Fruit fly (Drosophila melanogaster): ENCODE measurements around the gene Tektin-C.
A peak's percentile ranks its signal among the peaks of the same experiment; 100 is the strongest.

Gene Tektin-C

DNA sequence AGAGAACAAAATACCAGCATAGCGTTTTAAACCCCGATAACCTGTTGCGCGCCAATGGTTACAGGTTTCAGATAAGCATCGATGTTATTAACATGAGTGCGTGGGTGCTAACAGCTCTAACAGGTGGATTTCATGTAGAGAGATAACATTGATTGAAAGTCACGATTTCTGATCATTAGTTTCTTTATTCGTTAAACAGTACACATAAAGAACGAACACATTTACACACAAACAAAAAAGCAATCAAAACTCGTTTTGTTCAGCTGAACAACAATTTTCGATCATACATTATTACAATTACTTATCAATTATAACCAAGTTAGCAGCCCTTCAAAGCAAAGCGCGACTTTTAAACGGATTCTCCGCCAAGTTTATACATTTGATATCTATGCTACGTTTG lies 6.7 kb downstream of the Tektin-C start (continued):
- TF ChIP-seq Camta (GFP tag; optimal IDR thresholded peaks at IDR 0.05) = peak; percentile 25
- no peak for TF ChIP-seq cwo (GFP tag; optimal IDR thresholded peaks at IDR 0.05)
- TF ChIP-seq Dip3 (GFP tag; optimal IDR thresholded peaks at IDR 0.05) = peak; percentile 22
- peak; percentile 52 for TF ChIP-seq CG2712 (tag; optimal IDR thresholded peaks at IDR 0.05)
- TF ChIP-seq Oli (tag; optimal IDR thresholded peaks at IDR 0.05) = no peak
- peak in 1 of 2 experiments; percentile 18 for TF ChIP-seq chif (GFP tag; optimal IDR thresholded peaks at IDR 0.05)
- no peak for TF ChIP-seq CG16815 (GFP tag; optimal IDR thresholded peaks at IDR 0.05)
- TF ChIP-seq BEAF-32 (GFP tag; optimal IDR thresholded peaks at IDR 0.05) = peak; percentile 30
- TF ChIP-seq hkb (optimal IDR thresholded peaks at IDR 0.05) = no peak
- peak; percentile 66 for TF ChIP-seq hkb (GFP tag; IDR thresholded peaks at IDR 0.05)
- TF ChIP-seq sug (tag; optimal IDR thresholded peaks at IDR 0.05) = peak; percentile 46
- TF ChIP-seq Fer3 (tag; optimal IDR thresholded peaks at IDR 0.05) = peak; percentile 19
- peak; percentile 23 for TF ChIP-seq CG10654 (GFP tag; optimal IDR thresholded peaks at IDR 0.05)
- no peak for TF ChIP-seq tna (GFP tag; IDR thresholded peaks at IDR 0.05; ENCODE audit: partially characterized antibody)
- peak; percentile 10 for TF ChIP-seq maf-S (GFP tag; optimal IDR thresholded peaks at IDR 0.05)
- peak; percentile 10 for TF ChIP-seq CG13894 (tag; optimal IDR thresholded peaks at IDR 0.05)
- TF ChIP-seq esg (GFP tag; conservative IDR thresholded peaks at IDR 0.05) = peak; percentile 34; the same call in 1 of the 2 replicates
- TF ChIP-seq CG2120 (GFP tag; optimal IDR thresholded peaks at IDR 0.05) = peak; percentile 61
- peak; percentile 54 for TF ChIP-seq her (GFP tag; optimal IDR thresholded peaks at IDR 0.05)
- peak; percentile 96 for TF ChIP-seq CG3995 (GFP tag; optimal IDR thresholded peaks at IDR 0.05)
- TF ChIP-seq Max (GFP tag; optimal IDR thresholded peaks at IDR 0.05) = peak; percentile 11
- 0 out of 3 replicates have a peak, but pooled peaks have one; percentile 31 for TF ChIP-seq Dbx (GFP tag; IDR thresholded peaks at IDR 0.05)
- TF ChIP-seq CG4854 (GFP tag; optimal IDR thresholded peaks at IDR 0.05) = peak; percentile 16
- no peak for TF ChIP-seq Blimp-1 (GFP tag; optimal IDR thresholded peaks at IDR 0.05)
- TF ChIP-seq bigmax (GFP tag; optimal IDR thresholded peaks at IDR 0.05) = no peak
- TF ChIP-seq ERR (GFP tag; optimal IDR thresholded peaks at IDR 0.05) = peak; percentile 33
- TF ChIP-seq Med (GFP tag) = peak; percentile 92
- no peak for TF ChIP-seq CG15696 (tag; optimal IDR thresholded peaks at IDR 0.05)
- TF ChIP-seq unc-4 (GFP tag; IDR thresholded peaks at IDR 0.05; ENCODE audit: partially characterized antibody) = 0 out of 2 replicates have a peak, but pooled peaks have one; percentile 26
- TF ChIP-seq dmrt99B (tag; optimal IDR thresholded peaks at IDR 0.05) = no peak
- no peak for TF ChIP-seq eve (GFP tag; optimal IDR thresholded peaks at IDR 0.05)
- peak; percentile 66 for TF ChIP-seq lbe (GFP tag; optimal IDR thresholded peaks at IDR 0.05)
- peak; percentile 42 for TF ChIP-seq CG10267 (tag; optimal IDR thresholded peaks at IDR 0.05)
- TF ChIP-seq Dp (GFP tag; optimal IDR thresholded peaks at IDR 0.05) = peak; percentile 93
- no peak for TF ChIP-seq CTCF (GFP tag; optimal IDR thresholded peaks at IDR 0.05)
- TF ChIP-seq tup (GFP tag; optimal IDR thresholded peaks at IDR 0.05) = no peak
- no peak for TF ChIP-seq dm (GFP tag; optimal IDR thresholded peaks at IDR 0.05)
- TF ChIP-seq Dref (GFP tag; IDR thresholded peaks at IDR 0.05) = peak; percentile 59
- peak; percentile 58 for TF ChIP-seq lilli (GFP tag; optimal IDR thresholded peaks at IDR 0.05)
- peak; percentile 17 for TF ChIP-seq kay (GFP tag; optimal IDR thresholded peaks at IDR 0.05)
- TF ChIP-seq Dad (GFP tag; optimal IDR thresholded peaks at IDR 0.05) = peak; percentile 18
- TF ChIP-seq sd (tag; optimal IDR thresholded peaks at IDR 0.05) = no peak
- peak; percentile 74 for TF ChIP-seq gro (GFP tag; optimal IDR thresholded peaks at IDR 0.05)
- TF ChIP-seq run (tag; optimal IDR thresholded peaks at IDR 0.05) = no peak
- TF ChIP-seq CG8290 (GFP tag; optimal IDR thresholded peaks at IDR 0.05) = no peak
- TF ChIP-seq CG8290 (tag; optimal IDR thresholded peaks at IDR 0.05) = peak in 1 of 2 experiments; percentile 62
- peak; percentile 35 for TF ChIP-seq phol (tag; optimal IDR thresholded peaks at IDR 0.05)
- peak in 1 of 2 experiments; percentile 37 for TF ChIP-seq bsh (GFP tag; optimal IDR thresholded peaks at IDR 0.05)
- TF ChIP-seq CG7556 (GFP tag; optimal IDR thresholded peaks at IDR 0.05) = peak; percentile 5
- TF ChIP-seq CG14710 (tag; optimal IDR thresholded peaks at IDR 0.05) = peak; percentile 36
- peak; percentile 65 for TF ChIP-seq CG13624 (GFP tag; optimal IDR thresholded peaks at IDR 0.05)

Measured in whole organism, embryonic.